Worm (Caenorhabditis elegans): ENCODE results near the gene F22E5.6.
"Not testable (repeated sequence)": the region's sequence is repeated elsewhere in the genome, so short reads cannot be mapped to it uniquely, and the experiment has no call there.

Gene F22E5.6

DNA sequence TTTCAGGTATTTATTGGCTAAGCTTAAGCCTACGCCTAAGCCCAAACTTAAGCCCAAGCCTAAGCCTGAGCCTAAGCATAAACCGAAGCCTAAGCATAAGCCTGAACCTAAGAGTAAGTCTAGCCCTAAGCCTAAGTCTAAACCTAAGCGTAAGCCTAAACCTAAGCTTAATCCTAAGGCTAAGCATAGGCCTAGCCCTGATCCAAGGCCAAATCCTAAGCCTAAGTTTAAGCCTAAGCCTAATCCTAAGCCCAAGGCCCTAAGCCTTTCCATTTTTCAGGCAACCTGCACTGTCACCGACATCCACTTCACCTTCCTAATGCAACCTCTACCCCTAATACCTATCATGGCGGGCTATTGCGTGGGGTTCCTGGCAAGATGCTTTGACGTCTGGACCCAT is 38.6 kb upstream of the F22E5.6 start:
- TF ChIP-seq nhr-77 (tag; optimal IDR thresholded peaks at IDR 0.05): no peak
- no peak for TF ChIP-seq unc-86 (tag; optimal IDR thresholded peaks at IDR 0.05)
- TF ChIP-seq ceh-90 (tag; optimal IDR thresholded peaks at IDR 0.05): no peak

DNA sequence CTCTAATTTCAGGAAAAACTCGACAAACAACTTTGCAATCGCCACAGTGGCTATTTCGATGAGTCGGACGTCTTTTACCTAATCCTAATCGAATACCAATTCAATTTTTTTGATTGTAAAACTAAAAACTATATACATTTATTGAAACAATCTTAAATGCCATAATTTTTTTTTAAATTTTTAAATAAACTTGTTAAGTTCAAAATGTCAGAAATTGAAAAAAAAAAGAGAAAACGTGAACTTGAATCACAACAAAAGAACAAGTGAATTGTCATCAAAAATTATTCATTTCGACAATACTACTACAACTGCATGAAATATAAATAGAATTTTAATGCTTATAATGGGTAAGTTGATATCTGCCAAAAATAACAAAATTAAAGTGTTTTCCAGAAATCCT is 37.4 kb upstream of the F22E5.6 start, which contains the start of gene D2062.13:
D2062.13 (plus strand) TSS at position 301 of the 400 bp plus-strand sequence.
- TF ChIP-seq lin-13 (GFP tag; optimal IDR thresholded peaks at IDR 0.05); hpl-2 (GFP tag; optimal IDR thresholded peaks at IDR 0.05); C16A3.4 (tag; optimal IDR thresholded peaks at IDR 0.05): not testable (repeated sequence)

ce11 chrII:2616634-2617033 is 33.0 kb upstream of the F22E5.6 start, which contains the start of gene msrp-5:
Gene msrp-5 (plus strand): TSS chrII:2616934.
- TF ChIP-seq tbx-2 (tag; optimal IDR thresholded peaks at IDR 0.05); F16B12.6 (tag; optimal IDR thresholded peaks at IDR 0.05); fkh-10 (GFP tag; optimal IDR thresholded peaks at IDR 0.05): not testable (repeated sequence)

- TF ChIP-seq egl-13, C34B4.2, elt-2 (tag; optimal IDR thresholded peaks at IDR 0.05): not testable (repeated sequence)
Observed at ce11 chrII:2619148-2619547, 30.5 kb upstream of the F22E5.6 start, which contains the start of gene msrp-6. Gene msrp-6 (plus strand): TSS chrII:2619448.

DNA sequence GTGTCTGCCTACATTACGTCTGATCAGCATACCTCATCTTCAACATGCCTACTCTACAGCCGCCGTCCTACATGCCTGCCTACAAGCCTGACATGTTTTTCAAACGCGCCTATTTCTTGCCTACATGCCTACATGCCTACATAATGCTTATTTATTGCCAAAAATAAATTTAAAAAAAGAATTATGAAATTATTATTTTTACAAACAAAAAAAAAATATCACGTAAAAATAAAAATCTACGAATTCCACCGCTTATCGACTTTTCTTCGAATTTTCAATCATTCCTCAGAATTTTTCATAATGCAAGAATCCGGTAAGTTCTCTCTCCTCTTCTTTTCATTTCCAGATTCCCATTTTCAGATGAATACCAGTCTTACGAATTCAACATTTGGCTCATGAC is 27.2 kb upstream of the F22E5.6 start, which contains the start of gene D2062.5:
D2062.5 (plus strand) TSS at position 301 of the 400 bp plus-strand sequence.
- no peak for TF ChIP-seq unc-98 (GFP tag; IDR thresholded peaks at IDR 0.05)
- no peak for TF ChIP-seq lir-3 (tag; optimal IDR thresholded peaks at IDR 0.05; ENCODE audit: poor library complexity)
- TF ChIP-seq ztf-4 (tag; optimal IDR thresholded peaks at IDR 0.05): no peak
- TF ChIP-seq fos-1 (tag; optimal IDR thresholded peaks at IDR 0.05): no peak
- no peak for TF ChIP-seq egl-13 (tag; optimal IDR thresholded peaks at IDR 0.05)
- TF ChIP-seq zag-1 (tag; optimal IDR thresholded peaks at IDR 0.05): no peak
- TF ChIP-seq tlp-1 (tag; optimal IDR thresholded peaks at IDR 0.05): no peak
- TF ChIP-seq pax-3 (tag; optimal IDR thresholded peaks at IDR 0.05): no peak
- TF ChIP-seq nhr-76 (tag; optimal IDR thresholded peaks at IDR 0.05): no peak
- no peak for TF ChIP-seq xbp-1 (tag; optimal IDR thresholded peaks at IDR 0.05)
- no peak for TF ChIP-seq hlh-17 (GFP tag; optimal IDR thresholded peaks at IDR 0.05; ENCODE audit: borderline replicate concordance)
- no peak for TF ChIP-seq rnt-1 (tag; optimal IDR thresholded peaks at IDR 0.05)
- TF ChIP-seq grh-1 (GFP tag; IDR thresholded peaks at IDR 0.05): no peak
- TF ChIP-seq ces-1 (GFP tag; optimal IDR thresholded peaks at IDR 0.05): no peak
- no peak for TF ChIP-seq unc-62 (GFP tag; optimal IDR thresholded peaks at IDR 0.05)
- no peak for TF ChIP-seq hlh-4 (tag; optimal IDR thresholded peaks at IDR 0.05)
- TF ChIP-seq tbx-2 (tag; optimal IDR thresholded peaks at IDR 0.05): no peak

- not testable (repeated sequence) for TF ChIP-seq alr-1 (tag; optimal IDR thresholded peaks at IDR 0.05; ENCODE audit: borderline replicate concordance); zip-4 (GFP tag; optimal IDR thresholded peaks at IDR 0.05); unc-130 (tag; optimal IDR thresholded peaks at IDR 0.05)
Observed at ce11 chrII:2622936-2623452, 26.6 kb upstream of the F22E5.6 start, which contains the start of gene D2062.4. Gene D2062.4 (plus strand): TSS chrII:2623402.

DNA sequence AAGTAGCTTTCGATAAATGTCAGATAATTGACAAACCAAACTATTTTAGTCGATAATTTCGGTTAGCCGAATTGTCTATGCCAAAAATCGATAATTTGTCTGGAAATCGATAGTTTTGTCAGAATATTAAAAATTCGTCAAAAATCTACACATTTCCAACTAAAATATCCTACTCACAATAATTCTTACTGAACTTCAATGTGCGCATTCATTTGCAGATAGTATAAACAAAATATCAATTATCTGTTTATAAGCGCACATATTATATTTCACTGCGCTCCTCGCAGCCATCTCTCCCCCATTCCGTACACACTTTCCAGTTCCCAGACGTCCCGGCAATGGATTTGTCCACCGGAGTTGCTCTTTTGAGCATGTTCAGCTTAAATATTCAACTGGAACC is 24.8 kb upstream of the F22E5.6 start, which contains the start of gene lgc-28:
lgc-28 (plus strand) TSS at position 301 of the 400 bp plus-strand sequence.
- no peak for TF ChIP-seq nhr-237 (tag; optimal IDR thresholded peaks at IDR 0.05)
- TF ChIP-seq unc-62 (GFP tag; optimal IDR thresholded peaks at IDR 0.05): no peak
- no peak for TF ChIP-seq unc-86 (tag; optimal IDR thresholded peaks at IDR 0.05)
- no peak for TF ChIP-seq nhr-76 (tag; optimal IDR thresholded peaks at IDR 0.05)
- TF ChIP-seq snpc-4 (tag; optimal IDR thresholded peaks at IDR 0.05): no peak
- no peak for TF ChIP-seq ces-1 (GFP tag; optimal IDR thresholded peaks at IDR 0.05)
- TF ChIP-seq fkh-4 (tag; optimal IDR thresholded peaks at IDR 0.05; ENCODE audit: borderline replicate concordance): no peak
- no peak for TF ChIP-seq unc-30 (tag; optimal IDR thresholded peaks at IDR 0.05)
- no peak for TF ChIP-seq mab-9 (GFP tag; IDR thresholded peaks at IDR 0.05)
- no peak for TF ChIP-seq mef-2 (tag; optimal IDR thresholded peaks at IDR 0.05)
- TF ChIP-seq isw-1 (GFP tag; IDR thresholded peaks at IDR 0.05): no peak
- TF ChIP-seq hlh-4 (tag; optimal IDR thresholded peaks at IDR 0.05): no peak
- no peak for TF ChIP-seq nhr-12 (tag; optimal IDR thresholded peaks at IDR 0.05)
- no peak for TF ChIP-seq lin-35 (GFP tag; optimal IDR thresholded peaks at IDR 0.05)
- no peak for TF ChIP-seq lin-13 (GFP tag; optimal IDR thresholded peaks at IDR 0.05)
- TF ChIP-seq xbp-1 (tag; optimal IDR thresholded peaks at IDR 0.05): no peak

All from whole organism, L1 larva.